Fruit fly (Drosophila melanogaster) whole organism, embryonic: ENCODE results near the gene CG32944.
A peak's percentile ranks its signal among the peaks of the same experiment; 100 is the strongest.

ENCODE experiments used
- Ada2b ChIP-seq: fragments of 200-800 bp; sonication (Bioruptor generic); IDR thresholded peaks from 2 replicates; pipeline ENCODE4 v1.3.6; 2022; ENCODE audit warnings: missing biosample characterization, missing genetic modification characterization
- Adf1 ChIP-seq: fragments of 200-800 bp; sonication (Bioruptor generic); IDR thresholded peaks from 2 replicates; pipeline ENCODE4 v1.3.6; 2022; ENCODE audit warnings: missing biosample characterization, missing genetic modification characterization
- Bteb2 ChIP-seq: fragments of 200-800 bp; sonication (Bioruptor generic); optimal IDR thresholded peaks from 2 replicates; lab custom pipeline; 2016; ENCODE audit warnings: missing biosample characterization, missing genetic modification characterization
- CG10654 ChIP-seq: fragments of 200-800 bp; sonication (Bioruptor generic); optimal IDR thresholded peaks from 2 replicates; lab custom pipeline; 2016; ENCODE audit warnings: missing biosample characterization, missing genetic modification characterization
- CG11560 ChIP-seq: fragments of 200-800 bp; sonication (Bioruptor generic); IDR thresholded peaks from 3 replicates; pipeline ENCODE4 v1.3.6; 2022; ENCODE audit warnings: missing biosample characterization, missing genetic modification characterization
- CG12391 ChIP-seq: fragments of 200-800 bp; sonication (Bioruptor generic); optimal IDR thresholded peaks from 3 replicates; lab custom pipeline; 2018; ENCODE audit warnings: missing biosample characterization, mild to moderate bottlenecking, missing genetic modification characterization, moderate library complexity
- CG14441 ChIP-seq: fragments of 200-800 bp; sonication (Bioruptor generic); IDR thresholded peaks from 2 replicates; pipeline ENCODE4 v1.3.6; 2022; ENCODE audit warnings: missing biosample characterization, missing genetic modification characterization
- CG16779 ChIP-seq: fragments of 200-800 bp; sonication (Bioruptor generic); IDR thresholded peaks from 2 replicates; pipeline ENCODE4 v1.3.6; 2022; ENCODE audit warnings: missing biosample characterization, missing genetic modification characterization
- CG16863 ChIP-seq: fragments of 200-800 bp; sonication (Bioruptor generic); optimal IDR thresholded peaks from 3 replicates; lab custom pipeline; 2016; ENCODE audit warnings: missing biosample characterization, missing genetic modification characterization
- CG17385 ChIP-seq: fragments of 200-800 bp; sonication (Bioruptor generic); optimal IDR thresholded peaks from 3 replicates; lab custom pipeline; 2018; ENCODE audit warnings: missing biosample characterization, mild to moderate bottlenecking, missing genetic modification characterization
- CG17912 ChIP-seq: fragments of 200-800 bp; sonication (Bioruptor generic); optimal IDR thresholded peaks from 2 replicates; lab custom pipeline; 2018; ENCODE audit warnings: missing biosample characterization, mild to moderate bottlenecking, missing genetic modification characterization
- CG18262 ChIP-seq: fragments of 200-800 bp; optimal IDR thresholded peaks from 3 replicates; lab custom pipeline; 2019; ENCODE audit warnings: missing biosample characterization, mild to moderate bottlenecking, missing genetic modification characterization, moderate library complexity
- CG34422 ChIP-seq: fragments of 200-800 bp; sonication (Bioruptor generic); IDR thresholded peaks from 3 replicates; pipeline ENCODE4 v1.3.6; 2022; ENCODE audit warnings: missing biosample characterization, missing genetic modification characterization
- CG7928 ChIP-seq: fragments of 200-800 bp; sonication (Bioruptor generic); optimal IDR thresholded peaks from 2 replicates; lab custom pipeline; 2017; ENCODE audit warnings: missing biosample characterization, mild to moderate bottlenecking, missing genetic modification characterization
- CG8281 ChIP-seq: fragments of 200-800 bp; sonication (Bioruptor generic); optimal IDR thresholded peaks from 2 replicates; lab custom pipeline; 2018; ENCODE audit warnings: missing biosample characterization, mild to moderate bottlenecking, missing genetic modification characterization, moderate library complexity
- CG8944 ChIP-seq: fragments of 200-800 bp; sonication (Bioruptor generic); optimal IDR thresholded peaks from 3 replicates; lab custom pipeline; 2016; ENCODE audit warnings: missing biosample characterization, missing genetic modification characterization
- D19B ChIP-seq: fragments of 200-800 bp; sonication (Bioruptor generic); optimal IDR thresholded peaks from 2 replicates; lab custom pipeline; 2017; ENCODE audit warnings: missing biosample characterization, mild to moderate bottlenecking, missing genetic modification characterization
- Dad ChIP-seq: fragments of 200-800 bp; sonication (Bioruptor generic); optimal IDR thresholded peaks from 3 replicates; lab custom pipeline; 2016; ENCODE audit warnings: missing biosample characterization, missing genetic modification characterization
- Dip3 ChIP-seq: fragments of 200-800 bp; sonication (Bioruptor generic); optimal IDR thresholded peaks from 3 replicates; lab custom pipeline; 2016; ENCODE audit warnings: missing biosample characterization, missing genetic modification characterization
- Doc3 ChIP-seq: fragments of 200-800 bp; sonication (Bioruptor generic); IDR thresholded peaks from 3 replicates; pipeline ENCODE4 v1.3.6; 2022; ENCODE audit warnings: missing biosample characterization, missing genetic modification characterization; ENCODE audit not compliant: partially characterized antibody
- Dref ChIP-seq: fragments of 200-800 bp; sonication (Bioruptor generic); IDR thresholded peaks from 2 replicates; pipeline ENCODE4 v1.3.6; 2022; ENCODE audit warnings: missing biosample characterization, missing genetic modification characterization
- Elba2 ChIP-seq: fragments of 200-800 bp; sonication (Bioruptor generic); optimal IDR thresholded peaks from 3 replicates; lab custom pipeline; 2016; ENCODE audit warnings: missing biosample characterization, missing genetic modification characterization
- H15 ChIP-seq: fragments of 200-800 bp; sonication (Bioruptor generic); IDR thresholded peaks from 3 replicates; pipeline ENCODE4 v1.3.6; 2022; ENCODE audit warnings: missing biosample characterization, missing genetic modification characterization
- Kr ChIP-seq: fragments of 200-800 bp; sonication (Bioruptor generic); optimal IDR thresholded peaks from 2 replicates; lab custom pipeline; 2017; ENCODE audit warnings: missing biosample characterization, mild to moderate bottlenecking, missing genetic modification characterization
- Lhr ChIP-seq: fragments of 200-800 bp; sonication (Bioruptor generic); optimal IDR thresholded peaks from 3 replicates; lab custom pipeline; 2017; ENCODE audit warnings: mild to moderate bottlenecking, missing biosample characterization, missing genetic modification reagents, missing genetic modification characterization
- Poxn ChIP-seq: fragments of 200-800 bp; sonication (Bioruptor generic); IDR thresholded peaks from 2 replicates; pipeline ENCODE4 v1.3.6; 2022; ENCODE audit warnings: missing biosample characterization, missing genetic modification characterization
- Ptx1 ChIP-seq: fragments of 200-800 bp; sonication (Bioruptor generic); IDR thresholded peaks from 2 replicates; pipeline ENCODE4 v1.3.6; 2022; ENCODE audit warnings: missing biosample characterization, missing genetic modification characterization
- Scr ChIP-seq: fragments of 200-800 bp; sonication (Bioruptor generic); IDR thresholded peaks from 2 replicates; pipeline ENCODE4 v1.3.6; 2022; ENCODE audit warnings: missing biosample characterization, missing genetic modification characterization; ENCODE audit not compliant: partially characterized antibody
- ab ChIP-seq: fragments of 200-800 bp; sonication (Bioruptor generic); optimal IDR thresholded peaks from 2 replicates; lab custom pipeline; 2016; ENCODE audit warnings: missing biosample characterization, missing genetic modification characterization
- chinmo ChIP-seq: fragments of 200-800 bp; sonication (Bioruptor generic); IDR thresholded peaks from 4 replicates; pipeline ENCODE4 v1.3.6; 2022; ENCODE audit warnings: missing biosample characterization, missing genetic modification characterization; ENCODE audit not compliant: partially characterized antibody
- ci ChIP-seq: fragments of 200-800 bp; sonication (Bioruptor generic); IDR thresholded peaks from 3 replicates; pipeline ENCODE4 v1.3.6; 2022; ENCODE audit warnings: missing biosample characterization, missing genetic modification characterization
- corto ChIP-seq: fragments of 200-800 bp; sonication (Bioruptor generic); optimal IDR thresholded peaks from 2 replicates; lab custom pipeline; 2016; ENCODE audit warnings: missing biosample characterization, mild to moderate bottlenecking, missing genetic modification characterization, moderate library complexity
- croc ChIP-seq: fragments of 200-800 bp; sonication (Bioruptor generic); conservative IDR thresholded peaks from 3 replicates; pipeline ENCODE4 v1.3.6; 2022; ENCODE audit warnings: missing biosample characterization, missing genetic modification characterization
- cwo ChIP-seq: fragments of 200-800 bp; sonication (Bioruptor generic); optimal IDR thresholded peaks from 3 replicates; lab custom pipeline; 2017; ENCODE audit warnings: missing biosample characterization, missing genetic modification characterization, mild to moderate bottlenecking, moderate library complexity, missing genetic modification reagents
- dmrt11E ChIP-seq: fragments of 200-800 bp; sonication (Bioruptor generic); optimal IDR thresholded peaks from 3 replicates; lab custom pipeline; 2018; ENCODE audit warnings: missing biosample characterization, mild to moderate bottlenecking, missing genetic modification characterization, moderate library complexity
- ems ChIP-seq: fragments of 200-800 bp; sonication (Bioruptor generic); optimal IDR thresholded peaks from 3 replicates; lab custom pipeline; 2016; ENCODE audit warnings: missing biosample characterization, missing genetic modification characterization
- fru ChIP-seq: fragments of >200 bp; optimal IDR thresholded peaks from 2 replicates; lab custom pipeline; 2017
- hbn ChIP-seq: fragments of 200-800 bp; sonication (Bioruptor generic); IDR thresholded peaks from 2 replicates; pipeline ENCODE4 v1.3.6; 2022; ENCODE audit warnings: missing biosample characterization, missing genetic modification characterization; ENCODE audit not compliant: partially characterized antibody
- inv ChIP-seq: fragments of 200-800 bp; sonication (Bioruptor generic); IDR thresholded peaks from 2 replicates; pipeline ENCODE4 v1.3.6; 2022; ENCODE audit warnings: missing biosample characterization, missing genetic modification characterization; ENCODE audit not compliant: partially characterized antibody
- odd ChIP-seq: fragments of 200-800 bp; sonication (Bioruptor generic); optimal IDR thresholded peaks from 2 replicates; lab custom pipeline; 2017; ENCODE audit warnings: missing biosample characterization, mild to moderate bottlenecking, missing genetic modification characterization
- pan ChIP-seq, 4 experiments: fragments of >200 bp in 3 of 4; fragments of 200-800 bp in 1 of 4; sonication (Bioruptor generic) in 1 of 4; optimal IDR thresholded peaks in 3 of 4; IDR thresholded peaks in 1 of 4; 2 replicates each; pipeline versions ENCODE4 v1.3.6 to Lab custom; 2017 to 2022; ENCODE audit warnings: missing biosample characterization in 2 of 4, missing genetic modification characterization in 2 of 4, mixed read lengths in 1 of 4
- pho ChIP-seq: fragments of 200-800 bp; sonication (Bioruptor generic); optimal IDR thresholded peaks from 2 replicates; lab custom pipeline; 2016; ENCODE audit warnings: missing biosample characterization, missing genetic modification characterization
- prd ChIP-seq, 3 experiments: fragments of >200 bp in 2 of 3; fragments of 200-800 bp in 1 of 3; sonication (Bioruptor generic) in 1 of 3; optimal IDR thresholded peaks in 2 of 3; IDR thresholded peaks in 1 of 3; 2 replicates in 2 of 3; 3 replicates in 1 of 3; pipeline versions ENCODE4 v1.3.6 to Lab custom; 2017 to 2022; ENCODE audit warnings: missing biosample characterization in 1 of 3, missing genetic modification characterization in 1 of 3
- tgo ChIP-seq: fragments of 200-800 bp; sonication (Bioruptor generic); IDR thresholded peaks from 3 replicates; pipeline ENCODE4 v1.3.6; 2022; ENCODE audit warnings: missing biosample characterization, missing genetic modification characterization
- ttk ChIP-seq: fragments of 200-800 bp; sonication (Bioruptor generic); IDR thresholded peaks from 2 replicates; pipeline ENCODE4 v2.1.2; 2022; ENCODE audit warnings: missing biosample characterization, missing genetic modification characterization
- zen2 ChIP-seq: fragments of 200-800 bp; sonication (Bioruptor generic); IDR thresholded peaks from 3 replicates; pipeline ENCODE4 v1.3.6; 2022; ENCODE audit warnings: missing biosample characterization, missing genetic modification characterization; ENCODE audit not compliant: partially characterized antibody
- zf30C ChIP-seq: fragments of 200-800 bp; sonication (Bioruptor generic); optimal IDR thresholded peaks from 3 replicates; lab custom pipeline; 2018; ENCODE audit warnings: missing biosample characterization, mild to moderate bottlenecking, missing genetic modification characterization

CG32944 gene

DNA sequence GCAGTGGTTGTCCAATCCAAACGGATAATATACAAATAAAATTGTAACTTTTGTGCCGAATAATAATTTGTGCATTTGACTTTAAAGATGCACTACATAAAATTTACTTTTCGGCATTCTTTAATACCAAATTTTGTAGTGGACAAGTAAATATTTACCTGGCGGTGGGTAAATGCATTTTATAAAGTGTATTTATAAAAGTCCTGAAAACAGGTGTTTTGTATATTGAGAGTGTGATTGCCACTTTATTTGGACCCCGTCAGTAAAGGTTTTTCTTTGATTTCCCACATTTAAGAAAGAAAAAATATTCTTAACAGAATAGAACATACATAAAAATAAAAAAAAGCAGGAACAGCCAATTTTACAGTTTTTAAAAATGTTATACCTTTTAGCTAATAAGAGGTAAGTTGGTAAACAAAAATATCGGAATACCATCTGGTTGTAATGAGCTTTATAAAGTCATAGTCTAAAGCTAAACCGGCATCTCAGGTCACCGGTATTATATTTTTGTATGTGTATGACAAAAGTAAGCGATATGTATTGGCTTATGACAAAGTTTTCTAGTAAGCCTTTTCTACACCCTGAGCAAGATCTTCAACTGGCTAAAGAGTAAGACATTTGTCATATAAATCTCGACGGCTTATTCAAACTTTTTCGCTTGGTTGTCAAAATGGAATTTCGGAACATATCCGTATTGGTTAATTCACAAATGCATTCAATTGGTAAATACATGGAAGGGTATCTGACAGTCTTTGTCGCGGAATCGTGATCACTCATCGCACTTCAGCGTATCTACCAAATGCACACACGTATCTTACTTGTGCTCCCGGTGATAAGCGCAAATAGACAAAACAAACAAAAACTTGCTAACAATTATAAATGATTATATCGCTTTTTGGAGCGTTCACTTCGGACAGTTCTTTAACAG, 24.5 kb downstream of the CG32944 start (continued):
- no peak for TF ChIP-seq Elba2 (GFP tag; lab: Kevin White, UChicago)
- TF ChIP-seq zen2 (GFP tag; lab: Robert Waterston, UW), result no peak
- TF ChIP-seq pan (optimal IDR thresholded peaks at IDR 0.05; lab: Kevin White, UChicago), result no peak
- TF ChIP-seq pan (GFP tag; optimal IDR thresholded peaks at IDR 0.05 in 1 of 2, IDR thresholded peaks at IDR 0.05 in 1 of 2), result peak in 1 of 2 experiments; percentile 90
- peak; percentile 85 for TF ChIP-seq cwo (GFP tag; lab: Kevin White, UChicago)
- peak; percentile 57 for TF ChIP-seq CG8281 (tag; lab: Kevin White, UChicago)
- peak; percentile 82 for TF ChIP-seq CG17385 (GFP tag; lab: Kevin White, UChicago)
- TF ChIP-seq ab, result peak; percentile 82
- peak; percentile 82 for TF ChIP-seq Dad (GFP tag; lab: Kevin White, UChicago)
- TF ChIP-seq prd (optimal IDR thresholded peaks at IDR 0.05; lab: Kevin White, UChicago), result no peak
- peak; percentile 90 for TF ChIP-seq prd (GFP tag; IDR thresholded peaks at IDR 0.05; lab: Robert Waterston, UW)
- TF ChIP-seq tgo (GFP tag; lab: Robert Waterston, UW), result peak; percentile 89
- TF ChIP-seq CG10654 (GFP tag; lab: Kevin White, UChicago), result peak; percentile 81
- peak; percentile 69 for TF ChIP-seq D19B (GFP tag; lab: Kevin White, UChicago)
- TF ChIP-seq fru (lab: Kevin White, UChicago), result no peak
- TF ChIP-seq CG16779, result peak; percentile 28; the same call in 1 of the 2 replicates
- peak; percentile 52 for TF ChIP-seq CG17912 (GFP tag; lab: Kevin White, UChicago)
- peak; percentile 93 for TF ChIP-seq ci
- TF ChIP-seq CG11560, result peak; percentile 58; the same call in 1 of the 3 replicates
- peak; percentile 89 for TF ChIP-seq CG18262 (tag; lab: Kevin White, UChicago)
- TF ChIP-seq ttk (GFP tag; lab: Robert Waterston, UW), result peak; percentile 85
- TF ChIP-seq CG14441 (GFP tag; lab: Robert Waterston, UW), result peak; percentile 92
- TF ChIP-seq Kr, result no peak
- no peak for TF ChIP-seq Poxn
- TF ChIP-seq CG8944 (GFP tag; lab: Kevin White, UChicago), result peak; percentile 87
- TF ChIP-seq inv (GFP tag; lab: Robert Waterston, UW), result no peak
- peak; percentile 88 for TF ChIP-seq CG12391 (tag; lab: Kevin White, UChicago)
- TF ChIP-seq Ada2b, result peak; percentile 86
- TF ChIP-seq Doc3 (GFP tag; lab: Robert Waterston, UW), result no peak
- TF ChIP-seq Scr (GFP tag; lab: Robert Waterston, UW), result no peak
- TF ChIP-seq croc (GFP tag; lab: Robert Waterston, UW), result peak; percentile 41; the same call in 1 of the 3 replicates
- peak; percentile 80 for TF ChIP-seq Bteb2
- peak; percentile 78 for TF ChIP-seq CG16863
- TF ChIP-seq Dip3 (GFP tag; lab: Kevin White, UChicago), result peak; percentile 92
- no peak for TF ChIP-seq zf30C (GFP tag; lab: Kevin White, UChicago)
- 0 out of 2 replicates have a peak, but pooled peaks have one; percentile 17 for TF ChIP-seq Dref (GFP tag; lab: Robert Waterston, UW)
- no peak for TF ChIP-seq chinmo
- TF ChIP-seq Lhr (GFP tag; lab: Kevin White, UChicago), result peak; percentile 51
- TF ChIP-seq Adf1 (GFP tag; lab: Robert Waterston, UW), result peak; percentile 53
- peak; percentile 42 for TF ChIP-seq dmrt11E
- TF ChIP-seq H15 (GFP tag; lab: Robert Waterston, UW), result peak; percentile 86
- no peak for TF ChIP-seq hbn
- peak; percentile 76 for TF ChIP-seq odd (GFP tag; lab: Kevin White, UChicago)
- TF ChIP-seq Ptx1, result peak; percentile 91
- TF ChIP-seq ems (GFP tag; lab: Kevin White, UChicago), result peak; percentile 86
- TF ChIP-seq pho (GFP tag; lab: Kevin White, UChicago), result peak; percentile 89
- peak; percentile 83 for TF ChIP-seq corto (GFP tag; lab: Kevin White, UChicago)
- TF ChIP-seq CG7928 (GFP tag; lab: Kevin White, UChicago), result peak; percentile 39
- peak; percentile 90 for TF ChIP-seq CG34422 (GFP tag; lab: Robert Waterston, UW)
